Worm (Caenorhabditis elegans): ENCODE results near the gene iffb-1.

DNA sequence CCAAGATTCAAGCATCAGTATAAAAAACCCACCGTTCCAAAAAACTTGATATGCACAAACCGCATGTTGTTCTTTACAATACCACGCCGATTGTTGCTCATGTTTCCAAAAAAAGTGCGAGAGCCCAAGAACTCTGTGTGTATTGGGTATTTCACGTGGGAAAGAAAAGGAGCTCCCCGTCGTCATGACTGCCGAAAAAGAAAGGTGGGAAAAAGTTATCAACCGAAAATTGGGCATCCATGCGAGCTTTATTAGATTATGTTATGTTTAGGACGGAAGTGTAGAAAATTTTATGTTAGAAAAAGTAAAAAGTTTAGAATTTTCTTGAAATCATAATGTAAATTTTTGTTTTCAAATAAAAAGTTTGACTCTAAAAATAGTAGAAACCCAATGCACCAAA is 54.2 kb downstream of the iffb-1 start, which contains the start of gene H04J21.4:
- TF ChIP-seq lin-13 (GFP tag; optimal IDR thresholded peaks at IDR 0.05) (no peak), elt-3 (tag; optimal IDR thresholded peaks at IDR 0.05) (no peak), ZK546.5 (tag; optimal IDR thresholded peaks at IDR 0.05) (no peak), nhr-10 (tag; optimal IDR thresholded peaks at IDR 0.05) (no peak), nhr-11 (tag; optimal IDR thresholded peaks at IDR 0.05) (no peak), ztf-4 (tag; optimal IDR thresholded peaks at IDR 0.05) (no peak), lin-11 (tag; optimal IDR thresholded peaks at IDR 0.05) (no peak), ama-1 (optimal IDR thresholded peaks at IDR 0.05) (no peak), ztf-1 (GFP tag; conservative IDR thresholded peaks at IDR 0.05) (no peak), unc-62 (GFP tag; optimal IDR thresholded peaks at IDR 0.05) (no peak)

All from whole organism, L2 larva.